Fruit fly (Drosophila melanogaster) whole organism, embryonic: ENCODE measurements around the gene mRpL19.

Source experiments
- Blimp-1 ChIP-seq: fragments of 200-800 bp; sonication (Bioruptor generic); optimal IDR thresholded peaks from 3 replicates; lab custom pipeline; 2018; ENCODE audit warnings: missing biosample characterization, missing genetic modification characterization, mild to moderate bottlenecking, moderate library complexity, missing genetic modification reagents
- CG10274 ChIP-seq: fragments of 200-800 bp; sonication (Bioruptor generic); optimal IDR thresholded peaks from 3 replicates; lab custom pipeline; 2017; ENCODE audit warnings: missing biosample characterization, mild to moderate bottlenecking, missing genetic modification characterization
- CG12769 ChIP-seq: fragments of 200-800 bp; sonication (Bioruptor generic); optimal IDR thresholded peaks from 2 replicates; lab custom pipeline; 2019; ENCODE audit warnings: missing biosample characterization, mild to moderate bottlenecking, missing genetic modification characterization, moderate library complexity
- CG17568 ChIP-seq: fragments of 200-800 bp; sonication (Bioruptor generic); optimal IDR thresholded peaks from 2 replicates; lab custom pipeline; 2018; ENCODE audit warnings: missing biosample characterization, mild to moderate bottlenecking, missing genetic modification characterization, moderate library complexity
- CG18011 ChIP-seq: fragments of 200-800 bp; sonication (Bioruptor generic); optimal IDR thresholded peaks from 2 replicates; lab custom pipeline; 2017; ENCODE audit warnings: missing biosample characterization, missing genetic modification characterization, mild to moderate bottlenecking, moderate library complexity, missing genotype
- CG18262 ChIP-seq: fragments of 200-800 bp; optimal IDR thresholded peaks from 3 replicates; lab custom pipeline; 2019; ENCODE audit warnings: missing biosample characterization, mild to moderate bottlenecking, missing genetic modification characterization, moderate library complexity
- CG2199 ChIP-seq: fragments of 200-800 bp; sonication (Bioruptor generic); IDR thresholded peaks from 3 replicates; pipeline ENCODE4 v1.3.6; 2022; ENCODE audit warnings: missing biosample characterization, missing genetic modification characterization
- CG2202 ChIP-seq: fragments of 200-800 bp; sonication (Bioruptor generic); optimal IDR thresholded peaks from 2 replicates; lab custom pipeline; 2018; ENCODE audit warnings: missing biosample characterization, mild to moderate bottlenecking, missing genetic modification characterization
- CG3065 ChIP-seq: fragments of 200-800 bp; sonication (Bioruptor generic); optimal IDR thresholded peaks from 2 replicates; lab custom pipeline; 2016; ENCODE audit warnings: missing biosample characterization, missing genetic modification characterization
- CG32532 ChIP-seq: fragments of 200-800 bp; sonication (Bioruptor generic); IDR thresholded peaks from 2 replicates; pipeline ENCODE4 v1.3.6; 2022; ENCODE audit warnings: missing biosample characterization, missing genetic modification characterization
- CG32767 ChIP-seq: fragments of 200-800 bp; sonication (Bioruptor generic); IDR thresholded peaks from 2 replicates; pipeline ENCODE4 v1.3.6; 2022; ENCODE audit warnings: missing biosample characterization, missing genetic modification characterization
- CG3407 ChIP-seq: fragments of 200-800 bp; sonication (Bioruptor generic); optimal IDR thresholded peaks from 2 replicates; lab custom pipeline; 2018; ENCODE audit warnings: missing biosample characterization, mild to moderate bottlenecking, missing genetic modification characterization
- CG3726 ChIP-seq: fragments of 200-800 bp; sonication (Bioruptor generic); IDR thresholded peaks from 3 replicates; pipeline ENCODE4, ENCODE4 v1.3.6; 2022; ENCODE audit warnings: missing biosample characterization, missing genetic modification characterization
- CG4328 ChIP-seq: fragments of 200-800 bp; sonication (Bioruptor generic); optimal IDR thresholded peaks from 3 replicates; lab custom pipeline; 2017; ENCODE audit warnings: missing biosample characterization, missing genetic modification reagents, missing genetic modification characterization
- CG4360 ChIP-seq: fragments of 200-800 bp; sonication (Bioruptor generic); IDR thresholded peaks from 2 replicates; pipeline ENCODE4 v1.3.6; 2022; ENCODE audit warnings: missing biosample characterization, missing genetic modification characterization
- CG4404 ChIP-seq: fragments of 200-800 bp; sonication (Bioruptor generic); IDR thresholded peaks from 2 replicates; pipeline ENCODE4 v1.3.6; 2022; ENCODE audit warnings: missing biosample characterization, missing genetic modification characterization
- CG6654 ChIP-seq: fragments of 200-800 bp; sonication (Bioruptor generic); optimal IDR thresholded peaks from 2 replicates; lab custom pipeline; 2017; ENCODE audit warnings: missing biosample characterization, mild to moderate bottlenecking, missing genetic modification characterization
- CG6813 ChIP-seq: fragments of 200-800 bp; sonication (Bioruptor generic); optimal IDR thresholded peaks from 2 replicates; lab custom pipeline; 2017; ENCODE audit warnings: missing biosample characterization, missing genetic modification characterization, mild to moderate bottlenecking, moderate library complexity, missing genetic modification reagents
- CG8290 ChIP-seq, 3 experiments: fragments of 200-800 bp; sonication (Bioruptor generic); optimal IDR thresholded peaks; 2 replicates each; lab custom pipeline; 2016 to 2019; ENCODE audit warnings: missing biosample characterization in 3 of 3, missing genetic modification characterization in 3 of 3, mild to moderate bottlenecking in 2 of 3, moderate library complexity in 1 of 3
- CG8924 ChIP-seq: fragments of 200-800 bp; optimal IDR thresholded peaks from 3 replicates; lab custom pipeline; 2019; ENCODE audit warnings: missing biosample characterization, mild to moderate bottlenecking, missing genetic modification characterization, moderate library complexity
- CG9932 ChIP-seq: fragments of 200-800 bp; sonication (Bioruptor generic); IDR thresholded peaks from 2 replicates; pipeline ENCODE4 v1.3.6; 2022; ENCODE audit warnings: missing biosample characterization, missing genetic modification characterization
- D ChIP-seq, 2 experiments: fragments of 200-800 bp in 1 of 2; fragments of >200 bp in 1 of 2; sonication (Bioruptor generic) in 1 of 2; optimal IDR thresholded peaks; 2 replicates in 1 of 2; 3 replicates in 1 of 2; lab custom pipeline; 2017; ENCODE audit warnings: mild to moderate bottlenecking in 1 of 2, missing biosample characterization in 1 of 2, missing genetic modification characterization in 1 of 2, missing genetic modification reagents in 1 of 2
- Dad ChIP-seq: fragments of 200-800 bp; sonication (Bioruptor generic); optimal IDR thresholded peaks from 3 replicates; lab custom pipeline; 2016; ENCODE audit warnings: missing biosample characterization, missing genetic modification characterization
- Dek ChIP-seq: fragments of 200-800 bp; sonication (Bioruptor generic); optimal IDR thresholded peaks from 3 replicates; lab custom pipeline; 2019; ENCODE audit warnings: missing biosample characterization, mild to moderate bottlenecking, missing genetic modification characterization, moderate library complexity
- Dp ChIP-seq: fragments of 200-800 bp; sonication (Bioruptor generic); optimal IDR thresholded peaks from 2 replicates; lab custom pipeline; 2018; ENCODE audit warnings: missing biosample characterization, mild to moderate bottlenecking, missing genetic modification characterization, moderate library complexity
- H15 ChIP-seq: fragments of 200-800 bp; sonication (Bioruptor generic); IDR thresholded peaks from 3 replicates; pipeline ENCODE4 v1.3.6; 2022; ENCODE audit warnings: missing biosample characterization, missing genetic modification characterization
- H2.0 ChIP-seq: fragments of 200-800 bp; sonication (Bioruptor generic); IDR thresholded peaks from 2 replicates; pipeline ENCODE4 v1.3.6; 2022; ENCODE audit warnings: missing biosample characterization, missing genetic modification characterization
- HHEX ChIP-seq: fragments of 200-800 bp; sonication (Bioruptor generic); optimal IDR thresholded peaks from 3 replicates; lab custom pipeline; 2017; ENCODE audit warnings: missing biosample characterization, mild to moderate bottlenecking, missing genetic modification characterization, missing genetic modification reagents
- HLH3B ChIP-seq: fragments of 200-800 bp; sonication (Bioruptor generic); IDR thresholded peaks from 2 replicates; pipeline ENCODE4 v1.3.6; 2022; ENCODE audit warnings: missing biosample characterization, missing genetic modification characterization
- Hsf ChIP-seq: fragments of 200-800 bp; sonication (Bioruptor generic); optimal IDR thresholded peaks from 3 replicates; lab custom pipeline; 2016; ENCODE audit warnings: missing biosample characterization, missing genetic modification characterization
- Jarid2 ChIP-seq: fragments of 200-800 bp; sonication (Bioruptor generic); optimal IDR thresholded peaks from 3 replicates; lab custom pipeline; 2017; ENCODE audit warnings: mild to moderate bottlenecking, missing biosample characterization, missing genetic modification reagents, missing genetic modification characterization
- Optix ChIP-seq: fragments of 200-800 bp; sonication (Bioruptor generic); IDR thresholded peaks from 3 replicates; pipeline ENCODE4 v1.3.6; 2022; ENCODE audit warnings: missing biosample characterization, missing genetic modification characterization
- Trl ChIP-seq, 3 experiments: fragments of >200 bp in 2 of 3; fragments of 200-800 bp in 1 of 3; sonication (Bioruptor generic) in 1 of 3; optimal IDR thresholded peaks; 2 replicates in 1 of 3; 3 replicates in 2 of 3; lab custom pipeline; 2016 to 2017; ENCODE audit warnings: missing biosample characterization in 1 of 3, missing genetic modification characterization in 1 of 3
- bbx ChIP-seq: fragments of 200-800 bp; sonication (Bioruptor generic); IDR thresholded peaks from 2 replicates; pipeline ENCODE4 v1.3.6; 2022; ENCODE audit warnings: missing biosample characterization, missing genetic modification characterization; ENCODE audit not compliant: partially characterized antibody
- br ChIP-seq: fragments of >200 bp; optimal IDR thresholded peaks from 2 replicates; lab custom pipeline; 2017
- btn ChIP-seq: fragments of 200-800 bp; sonication (Bioruptor generic); optimal IDR thresholded peaks from 2 replicates; lab custom pipeline; 2016; ENCODE audit warnings: missing biosample characterization, missing genetic modification characterization
- chn ChIP-seq: fragments of 200-800 bp; sonication (Bioruptor generic); optimal IDR thresholded peaks from 2 replicates; lab custom pipeline; 2016; ENCODE audit warnings: missing biosample characterization, missing genetic modification characterization
- dpn ChIP-seq, 2 experiments: fragments of 200-800 bp; sonication (Bioruptor generic); optimal IDR thresholded peaks; 3 replicates each; lab custom pipeline; 2016; ENCODE audit warnings: missing biosample characterization in 2 of 2, missing genetic modification characterization in 2 of 2
- gsb-n ChIP-seq: fragments of 200-800 bp; sonication (Bioruptor generic); optimal IDR thresholded peaks from 3 replicates; lab custom pipeline; 2018; ENCODE audit warnings: missing biosample characterization, mild to moderate bottlenecking, missing genetic modification characterization
- ken ChIP-seq: fragments of 200-800 bp; sonication (Bioruptor generic); IDR thresholded peaks from 3 replicates; pipeline ENCODE4 v1.3.6; 2022; ENCODE audit warnings: missing biosample characterization, missing genetic modification characterization
- knrl ChIP-seq: fragments of 200-800 bp; sonication (Bioruptor generic); IDR thresholded peaks from 3 replicates; pipeline ENCODE4 v1.3.6; 2022; ENCODE audit warnings: missing biosample characterization, missing genetic modification characterization; ENCODE audit not compliant: partially characterized antibody
- otp ChIP-seq: fragments of 200-800 bp; sonication (Bioruptor generic); IDR thresholded peaks from 3 replicates; pipeline ENCODE4, ENCODE4 v1.3.6; 2022; ENCODE audit warnings: missing biosample characterization, missing genetic modification characterization
- pfk ChIP-seq: fragments of 200-800 bp; sonication (Bioruptor generic); optimal IDR thresholded peaks from 2 replicates; lab custom pipeline; 2018; ENCODE audit warnings: missing biosample characterization, mild to moderate bottlenecking, missing genetic modification characterization, moderate library complexity
- tll ChIP-seq, 2 experiments: fragments of 200-800 bp in 1 of 2; fragments of >200 bp in 1 of 2; sonication (Bioruptor generic) in 1 of 2; optimal IDR thresholded peaks; 2 replicates each; lab custom pipeline; 2017 to 2019; ENCODE audit warnings: missing biosample characterization in 2 of 2, missing genetic modification characterization in 2 of 2, mild to moderate bottlenecking in 1 of 2, moderate library complexity in 1 of 2
- tup ChIP-seq: fragments of 200-800 bp; sonication (Bioruptor generic); optimal IDR thresholded peaks from 2 replicates; lab custom pipeline; 2016; ENCODE audit warnings: missing biosample characterization, mild to moderate bottlenecking, missing genetic modification characterization, moderate library complexity
- twi ChIP-seq: fragments of 200-800 bp; optimal IDR thresholded peaks from 2 replicates; lab custom pipeline; 2019; ENCODE audit warnings: missing biosample characterization, mild to moderate bottlenecking, missing genetic modification characterization, moderate library complexity
- zfh1 ChIP-seq: fragments of 200-800 bp; sonication (Bioruptor generic); IDR thresholded peaks from 3 replicates; pipeline ENCODE4 v1.3.6; 2022; ENCODE audit warnings: missing biosample characterization, missing genetic modification characterization

mRpL19 gene

dm6 chr3R:8659907-8660660 lies 13.8 kb upstream of the mRpL19 start (continued):
- TF ChIP-seq Jarid2 (GFP tag; lab: Kevin White, UChicago) = no peak
- peak; percentile 67 for TF ChIP-seq pfk (GFP tag; lab: Kevin White, UChicago)
- TF ChIP-seq CG32767 (GFP tag; lab: Robert Waterston, UW) = peak; percentile 47
- TF ChIP-seq CG17568 (GFP tag; lab: Kevin White, UChicago) = no peak
- TF ChIP-seq CG4360 = peak; percentile 28; the same call in 1 of the 2 replicates
- no peak for TF ChIP-seq CG6654 (GFP tag; lab: Kevin White, UChicago)
- TF ChIP-seq CG6813 (GFP tag; lab: Kevin White, UChicago) = no peak
- no peak for TF ChIP-seq Optix (GFP tag; lab: Robert Waterston, UW)
- TF ChIP-seq CG2199 (GFP tag; lab: Robert Waterston, UW) = peak; percentile 81; the same call in 1 of the 3 replicates
- TF ChIP-seq otp (GFP tag; lab: Robert Waterston, UW) = no peak; the same call in 2 of the 3 replicates
- no peak for TF ChIP-seq zfh1
- TF ChIP-seq CG32532 (GFP tag; lab: Robert Waterston, UW) = peak; percentile 60; the same call in 1 of the 2 replicates
- peak; percentile 77 for TF ChIP-seq ken (GFP tag; lab: Robert Waterston, UW)
- peak; percentile 91 for TF ChIP-seq knrl (GFP tag; lab: Robert Waterston, UW)
- peak; percentile 71 for TF ChIP-seq CG12769 (tag; lab: Kevin White, UChicago)
- TF ChIP-seq Trl (optimal IDR thresholded peaks at IDR 0.05; lab: Kevin White, UChicago) = no peak
- peak; percentile 49 for TF ChIP-seq Trl (GFP tag; optimal IDR thresholded peaks at IDR 0.05; lab: Kevin White, UChicago)
- peak; percentile 55 for TF ChIP-seq CG8290 (GFP tag; optimal IDR thresholded peaks at IDR 0.05; lab: Kevin White, UChicago)
- TF ChIP-seq CG8290 (tag; optimal IDR thresholded peaks at IDR 0.05; lab: Kevin White, UChicago) = peak in 1 of 2 experiments; percentile 89
- TF ChIP-seq Blimp-1 = peak; percentile 86
- peak; percentile 96 for TF ChIP-seq bbx (GFP tag; lab: Robert Waterston, UW)
- no peak for TF ChIP-seq btn (GFP tag; lab: Kevin White, UChicago)
- TF ChIP-seq CG4328 = no peak
- TF ChIP-seq CG2202 = peak; percentile 30
- TF ChIP-seq H2.0 (GFP tag; lab: Robert Waterston, UW) = no peak
- TF ChIP-seq CG3726 (GFP tag; lab: Robert Waterston, UW) = no peak
- no peak for TF ChIP-seq chn (GFP tag; lab: Kevin White, UChicago)
- TF ChIP-seq Dad (GFP tag; lab: Kevin White, UChicago) = peak; percentile 65
- no peak for TF ChIP-seq CG4404
- peak; percentile 45 for TF ChIP-seq CG3065 (GFP tag; lab: Kevin White, UChicago)
- peak; percentile 15 for TF ChIP-seq Dek (tag; lab: Kevin White, UChicago)
- TF ChIP-seq tll (GFP tag; optimal IDR thresholded peaks at IDR 0.05; lab: Kevin White, UChicago) = peak in 1 of 2 experiments; percentile 20
- peak; percentile 66 for TF ChIP-seq CG9932 (GFP tag; lab: Robert Waterston, UW)
- TF ChIP-seq Hsf = peak; percentile 39
- no peak for TF ChIP-seq CG10274 (GFP tag; lab: Kevin White, UChicago)
- no peak for TF ChIP-seq HLH3B (GFP tag; lab: Robert Waterston, UW)
- peak; percentile 98 for TF ChIP-seq Dp (GFP tag; lab: Kevin White, UChicago)
- TF ChIP-seq CG18011 = peak; percentile 22
- peak; percentile 77 for TF ChIP-seq gsb-n (tag; lab: Kevin White, UChicago)
- peak; percentile 6 for TF ChIP-seq CG18262 (tag; lab: Kevin White, UChicago)
- 0 out of 3 replicates have a peak, but pooled peaks have one; percentile 6 for TF ChIP-seq H15 (GFP tag; lab: Robert Waterston, UW)
- TF ChIP-seq HHEX (GFP tag; lab: Kevin White, UChicago) = peak; percentile 50
- no peak for TF ChIP-seq tup
- peak; percentile 60 for TF ChIP-seq dpn (GFP tag; optimal IDR thresholded peaks at IDR 0.05; lab: Kevin White, UChicago)
- no peak for TF ChIP-seq D (optimal IDR thresholded peaks at IDR 0.05; lab: Kevin White, UChicago)
- TF ChIP-seq D (GFP tag; optimal IDR thresholded peaks at IDR 0.05; lab: Kevin White, UChicago) = no peak
- no peak for TF ChIP-seq CG3407 (GFP tag; lab: Kevin White, UChicago)
- TF ChIP-seq twi (tag; lab: Kevin White, UChicago) = peak; percentile 38
- no peak for TF ChIP-seq br
- TF ChIP-seq CG8924 = peak; percentile 48
